Worm (Caenorhabditis elegans): ENCODE measurements around the gene mig-39.

mig-39 gene

DNA sequence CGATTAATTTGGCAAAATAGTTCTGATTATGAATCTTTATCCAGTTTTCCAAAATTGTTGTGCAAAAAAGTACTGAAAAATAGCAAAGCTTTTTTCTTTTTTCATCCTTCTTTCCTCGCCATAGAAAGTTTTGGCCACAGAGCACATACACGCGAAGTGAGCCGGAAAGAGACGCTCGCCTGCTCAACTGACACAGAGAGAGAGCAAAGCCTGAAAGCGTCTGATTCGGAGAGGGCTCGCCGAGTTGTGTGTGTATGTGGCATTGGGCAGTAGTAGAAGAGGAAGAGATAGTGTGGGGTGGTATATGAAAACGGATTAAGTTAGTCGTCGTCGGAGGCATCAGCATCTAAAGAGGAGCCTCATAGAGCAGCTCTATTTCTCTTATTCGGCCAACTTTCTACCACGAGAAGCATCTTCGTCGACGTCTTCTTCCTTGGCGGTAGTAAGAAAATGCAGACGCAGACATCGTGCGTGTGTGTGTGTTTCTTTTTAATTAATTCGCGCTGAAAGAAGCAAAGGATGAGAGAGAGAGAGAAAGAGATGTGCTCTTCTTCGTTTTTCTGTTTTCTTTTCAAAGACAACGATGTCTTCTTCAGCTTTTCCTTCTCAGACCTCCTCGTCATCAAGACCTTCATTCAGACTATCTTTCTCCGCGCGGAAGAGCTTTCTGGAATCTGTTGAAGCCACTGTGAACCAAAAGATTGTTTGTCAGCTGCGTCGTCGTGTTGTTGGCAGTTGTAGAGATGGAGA, 43.0 kb downstream of the mig-39 start:
- TF ChIP-seq unc-62 (GFP tag; optimal IDR thresholded peaks at IDR 0.05), result no peak

DNA sequence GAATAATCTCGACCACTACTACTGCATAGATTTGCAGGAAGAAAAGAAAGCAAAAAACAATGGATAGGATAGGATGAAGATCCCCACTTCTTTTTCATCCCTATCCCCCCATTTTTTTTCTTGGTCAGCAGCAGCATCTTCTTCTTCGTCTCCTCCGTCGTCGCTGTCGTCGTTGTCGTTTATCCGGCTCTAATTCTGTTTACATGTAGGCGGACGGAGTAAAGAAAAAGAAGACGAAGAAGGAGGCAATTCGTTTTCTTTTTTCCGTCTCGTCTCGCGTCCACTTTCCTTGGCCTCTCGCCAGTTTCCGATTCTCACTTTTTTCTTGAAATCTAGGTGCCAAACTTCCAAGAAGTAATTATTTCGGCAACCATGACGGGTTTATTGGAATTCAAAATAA, 44.9 kb downstream of the mig-39 start:
- no peak for TF ChIP-seq unc-62 (GFP tag; optimal IDR thresholded peaks at IDR 0.05)

ce11 chrIII:8512279-8512942, 45.6 kb downstream of the mig-39 start:
- TF ChIP-seq unc-62 (GFP tag; optimal IDR thresholded peaks at IDR 0.05), result no peak

DNA sequence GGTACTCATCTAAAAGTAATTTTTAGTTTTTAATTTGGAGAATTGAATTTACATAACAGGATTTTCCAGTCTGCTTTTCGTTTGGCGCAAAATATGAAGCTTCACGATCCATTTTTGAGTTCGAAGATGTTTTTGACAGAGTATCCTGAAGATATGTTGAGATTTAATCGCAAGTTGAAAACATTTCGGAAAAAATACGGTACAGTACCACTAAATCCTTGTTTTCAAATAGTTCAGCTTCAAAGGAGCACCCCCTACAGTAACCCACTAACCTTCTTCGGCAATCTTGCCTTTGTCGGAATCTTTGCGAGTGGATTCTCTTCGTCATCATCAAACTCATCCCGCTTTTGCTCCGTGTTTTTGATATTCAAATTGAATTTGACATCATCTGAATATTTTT, 52.2 kb downstream of the mig-39 start:
- no peak for TF ChIP-seq unc-62 (GFP tag; optimal IDR thresholded peaks at IDR 0.05)

ce11 chrIII:8519886-8520285, 53.1 kb downstream of the mig-39 start, which contains the start of gene ZC21.8:
Gene ZC21.8, minus strand, starts transcription at chrIII:8519986.
- no peak for TF ChIP-seq unc-62 (GFP tag; optimal IDR thresholded peaks at IDR 0.05)

DNA sequence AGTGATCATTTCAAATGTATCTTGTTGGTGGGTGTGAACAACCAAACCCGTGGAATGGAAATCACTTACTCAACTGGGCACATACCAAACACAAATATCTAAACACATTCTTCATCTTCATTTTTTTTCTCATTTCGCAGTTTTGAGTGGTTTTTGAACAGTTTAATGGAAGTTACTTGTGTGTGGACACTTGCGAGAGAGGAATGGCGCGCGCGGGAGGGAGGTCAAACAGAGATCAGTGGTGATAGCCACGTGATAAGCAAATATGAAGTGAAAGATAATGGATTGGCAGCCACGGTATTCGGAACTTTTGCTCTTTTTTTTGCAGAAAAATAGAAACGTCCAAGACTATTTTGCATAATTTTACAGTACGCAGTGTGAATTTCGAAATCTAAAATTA, 53.8 kb downstream of the mig-39 start:
- TF ChIP-seq unc-62 (GFP tag; optimal IDR thresholded peaks at IDR 0.05), result no peak

DNA sequence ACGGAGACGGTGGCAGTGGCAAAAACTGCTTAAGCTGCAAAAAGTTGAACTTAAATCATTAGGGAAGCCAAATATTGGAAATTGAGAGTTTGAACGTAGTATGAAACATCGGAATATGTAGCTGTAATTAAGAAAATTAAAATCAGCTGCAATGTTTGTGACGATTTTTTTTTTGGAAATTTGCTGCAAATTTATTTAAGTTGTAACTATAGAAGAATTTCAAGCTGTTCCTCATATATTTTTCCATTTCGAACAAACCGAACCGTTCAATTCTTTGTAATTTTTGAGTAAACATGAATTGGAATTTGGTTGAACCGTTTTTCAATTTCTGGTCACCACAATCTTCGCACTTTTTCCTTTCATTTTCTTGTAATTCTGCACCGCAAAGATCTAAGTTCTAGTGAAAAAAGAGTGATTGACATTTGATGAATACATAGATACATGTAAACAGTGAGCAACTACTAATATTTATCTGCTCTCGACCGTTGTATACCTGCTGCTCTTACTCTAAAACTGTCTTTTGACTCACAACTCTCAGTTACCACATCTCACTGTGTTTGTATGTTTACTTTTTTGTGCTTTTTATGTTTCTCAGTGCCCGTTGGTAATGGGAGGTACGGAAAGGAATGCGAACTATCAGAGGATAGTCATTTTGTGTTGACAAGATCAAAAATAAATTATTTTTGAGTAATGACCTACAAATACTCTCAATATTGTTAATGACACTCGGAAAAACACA, 55.0 kb downstream of the mig-39 start:
- TF ChIP-seq unc-62 (GFP tag; optimal IDR thresholded peaks at IDR 0.05), result no peak

- no peak for TF ChIP-seq unc-62 (GFP tag; optimal IDR thresholded peaks at IDR 0.05)
These were observed 57.9 kb downstream of the mig-39 start, which contains the start of gene idpp-15 for ce11 chrIII:8524773-8525172. Gene idpp-15, plus strand, starts transcription at chrIII:8525073.

Data from whole organism, dauer.